Fruit fly (Drosophila melanogaster) whole organism, pupa: Measurements from ENCODE around the gene MFS9.

ENCODE experiments used
- CG10348 ChIP-seq: fragments of 200-800 bp; sonication (Bioruptor generic); IDR thresholded peaks from 2 replicates; pipeline ENCODE4 v1.3.6; 2022; ENCODE audit warnings: missing biosample characterization, missing genetic modification characterization
- CG12605 ChIP-seq: fragments of 200-800 bp; sonication (Bioruptor generic); IDR thresholded peaks from 2 replicates; pipeline ENCODE4 v1.3.6; 2022; ENCODE audit warnings: missing biosample characterization, missing genetic modification characterization
- CG15710 ChIP-seq: fragments of 200-800 bp; sonication (Bioruptor generic); optimal IDR thresholded peaks from 2 replicates; lab custom pipeline; 2018; ENCODE audit warnings: missing biosample characterization, mild to moderate bottlenecking, missing genetic modification characterization, moderate library complexity
- CG32121 ChIP-seq: fragments of 200-800 bp; sonication (Bioruptor generic); IDR thresholded peaks from 2 replicates; pipeline ENCODE4 v1.3.6; 2022; ENCODE audit warnings: missing biosample characterization, missing genetic modification characterization
- CG34367 ChIP-seq: fragments of 200-800 bp; sonication (Bioruptor generic); optimal IDR thresholded peaks from 2 replicates; lab custom pipeline; 2018; ENCODE audit warnings: missing biosample characterization, mild to moderate bottlenecking, missing genetic modification characterization
- CG8301 ChIP-seq: fragments of 200-800 bp; sonication (Bioruptor generic); optimal IDR thresholded peaks from 2 replicates; lab custom pipeline; 2018; ENCODE audit warnings: missing biosample characterization, mild to moderate bottlenecking, missing genetic modification characterization
- EcR ChIP-seq: fragments of 200-800 bp; sonication (Bioruptor generic); optimal IDR thresholded peaks from 3 replicates; lab custom pipeline; 2019; ENCODE audit warnings: missing biosample characterization, missing genetic modification characterization, mild to moderate bottlenecking, moderate library complexity, missing genetic modification reagents
- Pif1A ChIP-seq: fragments of 200-800 bp; sonication (Bioruptor generic); optimal IDR thresholded peaks from 3 replicates; lab custom pipeline; 2016; ENCODE audit warnings: missing biosample characterization, missing genetic modification characterization
- fd96Ca ChIP-seq: fragments of 200-800 bp; sonication (Bioruptor generic); IDR thresholded peaks from 3 replicates; pipeline ENCODE4 v1.3.6; 2022; ENCODE audit warnings: missing biosample characterization, missing genetic modification characterization
- rn ChIP-seq: fragments of 200-800 bp; sonication (Bioruptor generic); IDR thresholded peaks from 2 replicates; pipeline ENCODE4 v1.3.6; 2022; ENCODE audit warnings: missing biosample characterization, missing genetic modification characterization

dm6 chr3R:20554300-20554699 is 42.0 kb upstream of the MFS9 start, which contains the start of gene att-ORFB:
- TF ChIP-seq CG34367 (tag; lab: Kevin White, UChicago) = no peak
- no peak for TF ChIP-seq CG15710 (tag; lab: Kevin White, UChicago)
- no peak for TF ChIP-seq CG8301
- no peak for TF ChIP-seq fd96Ca
- TF ChIP-seq EcR = no peak
- no peak for TF ChIP-seq rn (GFP tag; lab: Robert Waterston, UW)
- no peak for TF ChIP-seq Pif1A (GFP tag; lab: Kevin White, UChicago)
- no peak for TF ChIP-seq CG10348 (GFP tag; lab: Robert Waterston, UW)
- no peak for TF ChIP-seq CG32121 (GFP tag; lab: Robert Waterston, UW)
- TF ChIP-seq CG12605 (GFP tag; lab: Robert Waterston, UW) = no peak
